Worm (Caenorhabditis elegans) whole organism, young adult: ENCODE data around the gene C18D4.12.

Experiments used
- B0019.2 ChIP-seq: fragments of 200-800 bp; sonication (Bioruptor generic); conservative IDR thresholded peaks from 2 replicates; pipeline ENCODE4 v1.3.6; 2022; ENCODE audit warnings: missing genetic modification reagents, missing genetic modification characterization, missing compliant biosample characterization
- C17E4.6 ChIP-seq: fragments of 200-800 bp; sonication (Bioruptor generic); IDR thresholded peaks from 2 replicates; pipeline ENCODE4 v1.3.6; 2022; ENCODE audit warnings: missing genetic modification reagents, missing genetic modification characterization, missing compliant biosample characterization
- D2030.7 ChIP-seq: fragments of 200-800 bp; sonication (Bioruptor generic); IDR thresholded peaks from 2 replicates; pipeline ENCODE4 v1.3.6; 2022; ENCODE audit warnings: missing genetic modification reagents, missing genetic modification characterization, missing compliant biosample characterization
- F23B12.7 ChIP-seq: sonication (generic microtip); optimal IDR thresholded peaks from 2 replicates; lab custom pipeline; 2017; ENCODE audit warnings: missing genetic modification characterization, mild to moderate bottlenecking, missing compliant biosample characterization, antibody characterized with exemption, moderate library complexity; ENCODE audit not compliant: insufficient read depth
- F33H1.4 ChIP-seq: fragments of 200-800 bp; sonication (Bioruptor generic); IDR thresholded peaks from 2 replicates; pipeline ENCODE4 v1.3.6; 2022; ENCODE audit warnings: missing genetic modification reagents, missing genetic modification characterization, missing compliant biosample characterization
- F49E8.2 ChIP-seq: sonication (generic microtip); optimal IDR thresholded peaks from 3 replicates; lab custom pipeline; 2017; ENCODE audit warnings: missing genetic modification characterization, mild to moderate bottlenecking, missing compliant biosample characterization, antibody characterized with exemption, moderate library complexity; ENCODE audit not compliant: insufficient read depth
- F57A8.1 ChIP-seq: fragments of 200-800 bp; sonication (Bioruptor generic); optimal IDR thresholded peaks from 2 replicates; lab custom pipeline; 2018; ENCODE audit warnings: mild to moderate bottlenecking, missing genetic modification characterization, moderate library complexity, missing compliant biosample characterization
- K11D2.4 ChIP-seq: fragments of 200-800 bp; sonication (Bioruptor generic); IDR thresholded peaks from 2 replicates; pipeline ENCODE4 v1.3.6; 2022; ENCODE audit warnings: missing genetic modification reagents, missing genetic modification characterization, missing compliant biosample characterization
- Y53G8AR.9 ChIP-seq: fragments of 200-800 bp; sonication (Bioruptor generic); conservative IDR thresholded peaks from 2 replicates; pipeline ENCODE4 v1.3.6; 2022; ENCODE audit warnings: missing genetic modification reagents, missing genetic modification characterization, missing compliant biosample characterization
- Y67H2A.10 ChIP-seq: fragments of 200-800 bp; sonication (Bioruptor generic); conservative IDR thresholded peaks from 2 replicates; pipeline ENCODE4 v1.3.6; 2022; ENCODE audit warnings: missing genetic modification reagents, missing genetic modification characterization, missing compliant biosample characterization
- Y95B8A.8 ChIP-seq: fragments of 200-800 bp; sonication (Bioruptor generic); IDR thresholded peaks from 2 replicates; pipeline ENCODE4 v1.3.6; 2022; ENCODE audit warnings: missing genetic modification reagents, missing genetic modification characterization, missing compliant biosample characterization
- akir-1 ChIP-seq: fragments of 200-800 bp; sonication (Bioruptor generic); optimal IDR thresholded peaks from 2 replicates; lab custom pipeline; 2018; ENCODE audit warnings: mild to moderate bottlenecking, missing genetic modification characterization, moderate library complexity, missing compliant biosample characterization
- bed-2 ChIP-seq: fragments of 200-800 bp; sonication (Bioruptor generic); IDR thresholded peaks from 2 replicates; pipeline ENCODE4 v1.3.6; 2022; ENCODE audit warnings: missing genetic modification reagents, missing genetic modification characterization, missing compliant biosample characterization
- ceh-40 ChIP-seq: fragments of 200-800 bp; sonication (Bioruptor generic); IDR thresholded peaks from 2 replicates; pipeline ENCODE4 v1.3.6; 2022; ENCODE audit warnings: missing genetic modification characterization, missing compliant biosample characterization
- chd-7 ChIP-seq: sonication (generic microtip); optimal IDR thresholded peaks from 2 replicates; lab custom pipeline; 2016; ENCODE audit warnings: mild to moderate bottlenecking, missing genetic modification characterization, moderate library complexity, missing compliant biosample characterization
- dpl-1 ChIP-seq: fragments of 150-350 bp; optimal IDR thresholded peaks from 2 replicates; lab custom pipeline; 2014; ENCODE audit warnings: missing biosample characterization, missing genetic modification reagents, missing genetic modification characterization
- ets-4 ChIP-seq: fragments of 200-800 bp; sonication (Bioruptor generic); optimal IDR thresholded peaks from 2 replicates; lab custom pipeline; 2018; ENCODE audit warnings: mild to moderate bottlenecking, missing genetic modification characterization, missing compliant biosample characterization
- hlh-12 ChIP-seq: sonication (generic microtip); optimal IDR thresholded peaks from 2 replicates; lab custom pipeline; 2016; ENCODE audit warnings: missing genetic modification characterization, missing compliant biosample characterization
- hlh-26 ChIP-seq: fragments of 200-800 bp; sonication (Bioruptor generic); conservative IDR thresholded peaks from 2 replicates; pipeline ENCODE4 v1.3.6; 2022; ENCODE audit warnings: missing genetic modification reagents, missing genetic modification characterization, missing compliant biosample characterization
- hmg-20 ChIP-seq: fragments of 200-800 bp; sonication (Bioruptor generic); IDR thresholded peaks from 2 replicates; pipeline ENCODE4 v1.3.6; 2022; ENCODE audit warnings: missing genetic modification reagents, missing genetic modification characterization, missing compliant biosample characterization
- lag-1 ChIP-seq: fragments of 200-800 bp; sonication (Bioruptor generic); IDR thresholded peaks from 2 replicates; pipeline ENCODE4 v1.3.6; 2022; ENCODE audit warnings: missing genetic modification reagents, missing genetic modification characterization, missing compliant biosample characterization
- let-526 ChIP-seq: fragments of 200-800 bp; sonication (Bioruptor generic); IDR thresholded peaks from 2 replicates; pipeline ENCODE4 v1.3.6; 2022; ENCODE audit warnings: missing genetic modification reagents, missing genetic modification characterization, missing compliant biosample characterization
- lin-35 ChIP-seq, 3 experiments: fragments of 150-350 bp in 2 of 3; sonication (generic microtip) in 1 of 3; optimal IDR thresholded peaks; 2 replicates each; lab custom pipeline; 2014 to 2018; ENCODE audit warnings: missing biosample characterization in 3 of 3, missing genetic modification characterization in 3 of 3, missing genetic modification reagents in 3 of 3
- lsy-27 ChIP-seq: sonication (generic microtip); optimal IDR thresholded peaks from 2 replicates; lab custom pipeline; 2017; ENCODE audit warnings: missing genetic modification characterization, mild to moderate bottlenecking, missing compliant biosample characterization, antibody characterized with exemption, missing genotype, borderline replicate concordance; ENCODE audit not compliant: insufficient read depth
- madf-10 ChIP-seq: sonication (generic microtip); optimal IDR thresholded peaks from 2 replicates; lab custom pipeline; 2016; ENCODE audit warnings: mild to moderate bottlenecking, missing genetic modification characterization, missing compliant biosample characterization
- madf-6 ChIP-seq: fragments of 200-800 bp; sonication (Bioruptor generic); IDR thresholded peaks from 2 replicates; pipeline ENCODE4 v1.3.6; 2022; ENCODE audit warnings: missing genetic modification reagents, missing genetic modification characterization, missing compliant biosample characterization
- mcd-1 ChIP-seq: fragments of 200-800 bp; sonication (Bioruptor generic); IDR thresholded peaks from 2 replicates; pipeline ENCODE4 v1.3.6; 2022; ENCODE audit warnings: missing genetic modification reagents, missing genetic modification characterization, missing compliant biosample characterization
- mxl-1 ChIP-seq: sonication (generic microtip); optimal IDR thresholded peaks from 2 replicates; lab custom pipeline; 2016; ENCODE audit warnings: missing genetic modification characterization, missing compliant biosample characterization
- nfya-1 ChIP-seq: sonication (generic microtip); optimal IDR thresholded peaks from 2 replicates; lab custom pipeline; 2017; ENCODE audit warnings: antibody characterized with exemption, missing compliant biosample characterization, missing genetic modification characterization, borderline replicate concordance; ENCODE audit not compliant: insufficient read depth
- nhr-179 ChIP-seq: sonication (generic microtip); optimal IDR thresholded peaks from 2 replicates; lab custom pipeline; 2016; ENCODE audit warnings: mild to moderate bottlenecking, missing genetic modification characterization, missing compliant biosample characterization
- nhr-80 ChIP-seq: sonication (generic microtip); optimal IDR thresholded peaks from 2 replicates; lab custom pipeline; 2016; ENCODE audit warnings: missing genetic modification characterization, missing compliant biosample characterization
- repo-1 ChIP-seq: sonication (generic microtip); optimal IDR thresholded peaks from 2 replicates; lab custom pipeline; 2017; ENCODE audit warnings: mild to moderate bottlenecking, missing genetic modification characterization, missing compliant biosample characterization
- rpc-1 ChIP-seq, 2 experiments: fragments of 150-350 bp in 1 of 2; sonication (generic microtip) in 1 of 2; optimal IDR thresholded peaks; 2 replicates each; lab custom pipeline; 2014 to 2018; ENCODE audit warnings: missing biosample characterization in 1 of 2, missing genetic modification characterization in 1 of 2, missing genetic modification reagents in 1 of 2, missing genotype in 1 of 2
- sdz-38 ChIP-seq: sonication (generic microtip); optimal IDR thresholded peaks from 2 replicates; lab custom pipeline; 2016; ENCODE audit warnings: missing genotype, missing genetic modification characterization, missing compliant biosample characterization
- snpc-3.4 ChIP-seq: sonication (generic microtip); optimal IDR thresholded peaks from 2 replicates; lab custom pipeline; 2017; ENCODE audit warnings: missing genetic modification characterization, mild to moderate bottlenecking, missing compliant biosample characterization, antibody characterized with exemption, moderate library complexity, missing genotype, missing genetic modification reagents
- snpc-4 ChIP-seq, 5 experiments: fragments of 150-350 bp in 1 of 5; sonication (generic microtip) in 4 of 5; optimal IDR thresholded peaks; 2 replicates each; lab custom pipeline; 2014 to 2018; ENCODE audit warnings: missing genetic modification characterization in 5 of 5, missing biosample characterization in 3 of 5, antibody characterized with exemption in 2 of 5, mild to moderate bottlenecking in 2 of 5, missing compliant biosample characterization in 2 of 5, missing genotype in 2 of 5, moderate library complexity in 2 of 5, missing genetic modification reagents in 1 of 5
- sptf-2 ChIP-seq: fragments of 200-800 bp; sonication (Bioruptor generic); optimal IDR thresholded peaks from 2 replicates; lab custom pipeline; 2018; ENCODE audit warnings: mild to moderate bottlenecking, missing genetic modification characterization, missing compliant biosample characterization
- tbp1 ChIP-seq: fragments of 200-800 bp; sonication (Bioruptor generic); optimal IDR thresholded peaks from 2 replicates; lab custom pipeline; 2018; ENCODE audit warnings: mild to moderate bottlenecking, missing genetic modification characterization, missing compliant biosample characterization
- tbx-9 ChIP-seq: sonication (generic microtip); optimal IDR thresholded peaks from 2 replicates; lab custom pipeline; 2016; ENCODE audit warnings: borderline replicate concordance, missing genetic modification characterization, inconsistent platforms, missing compliant biosample characterization
- unc-130 ChIP-seq: sonication (generic microtip); optimal IDR thresholded peaks from 2 replicates; lab custom pipeline; 2016; ENCODE audit warnings: missing genetic modification reagents, missing genetic modification characterization, missing compliant biosample characterization
- unc-62 ChIP-seq: fragments of 150-350 bp; optimal IDR thresholded peaks from 2 replicates; lab custom pipeline; 2014; ENCODE audit warnings: missing biosample characterization, missing genetic modification reagents, missing genetic modification characterization
- ztf-18 ChIP-seq: sonication (generic microtip); optimal IDR thresholded peaks from 2 replicates; lab custom pipeline; 2016; ENCODE audit warnings: missing genotype, mild to moderate bottlenecking, missing genetic modification characterization, missing compliant biosample characterization
- ztf-22 ChIP-seq: fragments of 200-800 bp; sonication (Bioruptor generic); optimal IDR thresholded peaks from 2 replicates; lab custom pipeline; 2018; ENCODE audit warnings: mild to moderate bottlenecking, missing genetic modification characterization, moderate library complexity, missing compliant biosample characterization
- ztf-28 ChIP-seq: fragments of 200-800 bp; sonication (Bioruptor generic); IDR thresholded peaks from 2 replicates; pipeline ENCODE4 v1.3.6; 2022; ENCODE audit warnings: missing genetic modification reagents, missing genetic modification characterization, missing compliant biosample characterization

The C18D4.12 gene

ce11 chrV:17565903-17566302 lies 35.5 kb upstream of the C18D4.12 start, which contains the start of gene fbxa-171:
Gene fbxa-171, minus strand, starts transcription at chrV:17566003.
- TF ChIP-seq hmg-20 (GFP tag; lab: Robert Waterston, UW) (no peak), repo-1 (tag; lab: Kevin White, UChicago) (no peak), F23B12.7 (tag; lab: Kevin White, UChicago) (no peak), hlh-26 (GFP tag; lab: Robert Waterston, UW) (no peak), nhr-179 (tag; lab: Kevin White, UChicago) (no peak), Y95B8A.8 (GFP tag; lab: Robert Waterston, UW) (no peak), mxl-1 (tag; lab: Kevin White, UChicago) (no peak), tbp1 (no peak), lsy-27 (tag; lab: Kevin White, UChicago) (no peak), madf-6 (GFP tag; lab: Robert Waterston, UW) (no peak), hlh-12 (tag; lab: Kevin White, UChicago) (no peak), Y67H2A.10 (GFP tag; lab: Robert Waterston, UW) (no peak), mcd-1 (GFP tag; lab: Robert Waterston, UW) (no peak), F57A8.1 (GFP tag; lab: Kevin White, UChicago) (no peak), B0019.2 (no peak), lin-35 (GFP tag; optimal IDR thresholded peaks at IDR 0.05; lab: Kevin White, UChicago) (no peak)
- TF ChIP-seq, all 124 proteins: peak for 0

- no peak for TF ChIP-seq sdz-38 (tag; lab: Kevin White, UChicago)
- no peak for TF ChIP-seq ztf-28 (GFP tag; lab: Robert Waterston, UW)
- TF ChIP-seq ceh-40 (GFP tag; lab: Robert Waterston, UW): no peak
- TF ChIP-seq madf-10 (tag; lab: Kevin White, UChicago): no peak
- TF ChIP-seq bed-2 (GFP tag; lab: Robert Waterston, UW): no peak
- no peak for TF ChIP-seq nfya-1 (tag; lab: Kevin White, UChicago)
- no peak for TF ChIP-seq akir-1 (GFP tag; lab: Kevin White, UChicago)
- no peak for TF ChIP-seq sptf-2 (GFP tag; lab: Kevin White, UChicago)
- no peak for TF ChIP-seq F49E8.2
- TF ChIP-seq rpc-1 (optimal IDR thresholded peaks at IDR 0.05; lab: Kevin White, UChicago): no peak
- TF ChIP-seq rpc-1 (tag; optimal IDR thresholded peaks at IDR 0.05; lab: Kevin White, UChicago): no peak
- TF ChIP-seq unc-130 (GFP tag; lab: Kevin White, UChicago): no peak
- no peak for TF ChIP-seq hlh-12 (tag; lab: Kevin White, UChicago)
- no peak for TF ChIP-seq lsy-27 (tag; lab: Kevin White, UChicago)
- TF ChIP-seq ztf-18 (tag; lab: Kevin White, UChicago): no peak
- TF ChIP-seq unc-62: no peak
- no peak for TF ChIP-seq F57A8.1 (GFP tag; lab: Kevin White, UChicago)
- TF ChIP-seq nhr-80 (tag; lab: Kevin White, UChicago): no peak
- no peak for TF ChIP-seq F33H1.4 (GFP tag; lab: Robert Waterston, UW)
- TF ChIP-seq hmg-20 (GFP tag; lab: Robert Waterston, UW): no peak
- TF ChIP-seq C17E4.6 (GFP tag; lab: Robert Waterston, UW): no peak
These were observed 28.6 kb upstream of the C18D4.12 start, which contains the start of gene fbxa-172 for ce11 chrV:17558946-17559345. Gene fbxa-172, plus strand, starts transcription at chrV:17559246.

- no peak for TF ChIP-seq snpc-3.4 (tag; lab: Kevin White, UChicago)
- no peak for TF ChIP-seq madf-10 (tag; lab: Kevin White, UChicago)
- TF ChIP-seq K11D2.4 (GFP tag; lab: Robert Waterston, UW): no peak
- no peak for TF ChIP-seq chd-7
- TF ChIP-seq let-526 (GFP tag; lab: Robert Waterston, UW): no peak
- no peak for TF ChIP-seq ets-4
- TF ChIP-seq hlh-26 (GFP tag; lab: Robert Waterston, UW): no peak
- TF ChIP-seq tbx-9 (tag; lab: Kevin White, UChicago): no peak
- no peak for TF ChIP-seq ztf-22 (GFP tag; lab: Kevin White, UChicago)
- TF ChIP-seq D2030.7: no peak
- no peak for TF ChIP-seq dpl-1 (GFP tag; lab: Kevin White, UChicago)
- TF ChIP-seq Y53G8AR.9 (GFP tag; lab: Robert Waterston, UW): no peak
- no peak for TF ChIP-seq lag-1 (GFP tag; lab: Robert Waterston, UW)
- TF ChIP-seq lin-35 (GFP tag; optimal IDR thresholded peaks at IDR 0.05; lab: Kevin White, UChicago): no peak
- TF ChIP-seq snpc-4 (GFP tag; optimal IDR thresholded peaks at IDR 0.05; lab: Kevin White, UChicago): no peak
- TF ChIP-seq snpc-4 (tag; optimal IDR thresholded peaks at IDR 0.05; lab: Kevin White, UChicago): no peak
These were observed 28.0 kb upstream of the C18D4.12 start, which contains the start of gene fbxa-174 for ce11 chrV:17558377-17558776. Gene fbxa-174, minus strand, starts transcription at chrV:17558477.
